Fruit fly (Drosophila melanogaster) whole organism: ENCODE measurements around the gene CG15923.

Source experiments
- psq ChIP-seq: fragments of >200 bp; optimal IDR thresholded peaks from 2 replicates; lab custom pipeline; 2017
- usp ChIP-seq: fragments of >200 bp; optimal IDR thresholded peaks from 2 replicates; lab custom pipeline; 2017; ENCODE audit warnings: missing biosample characterization, missing genetic modification characterization, mixed read lengths

- TF ChIP-seq psq (lab: Kevin White, UChicago) (no peak), usp (GFP tag; lab: Kevin White, UChicago) (no peak)
Observed at dm6 chr3R:20605562-20606155, 11.0 kb downstream of the CG15923 start.
